Fruit fly (Drosophila melanogaster) whole organism, embryonic: ENCODE measurements around the gene IntS14.

Experiments used
- CG10959 ChIP-seq: fragments of 200-800 bp; sonication (Bioruptor generic); IDR thresholded peaks from 2 replicates; pipeline ENCODE4 v1.3.6; 2022; ENCODE audit warnings: missing biosample characterization, missing genetic modification characterization
- CG11723 ChIP-seq: fragments of 200-800 bp; sonication (Bioruptor generic); optimal IDR thresholded peaks from 2 replicates; lab custom pipeline; 2017; ENCODE audit warnings: missing biosample characterization, mild to moderate bottlenecking, missing genetic modification characterization
- CG14860 ChIP-seq: fragments of 200-800 bp; sonication (Bioruptor generic); IDR thresholded peaks from 3 replicates; pipeline ENCODE4 v1.3.6; 2022; ENCODE audit warnings: missing biosample characterization, missing genetic modification characterization; ENCODE audit not compliant: partially characterized antibody
- CG17829 ChIP-seq: fragments of 200-800 bp; optimal IDR thresholded peaks from 2 replicates; lab custom pipeline; 2019; ENCODE audit warnings: missing biosample characterization, mild to moderate bottlenecking, missing genetic modification characterization, moderate library complexity
- CG3163 ChIP-seq: fragments of 200-800 bp; sonication (Bioruptor generic); optimal IDR thresholded peaks from 3 replicates; lab custom pipeline; 2016; ENCODE audit warnings: missing biosample characterization, missing genetic modification characterization
- CG4617 ChIP-seq: fragments of 200-800 bp; sonication (Bioruptor generic); optimal IDR thresholded peaks from 3 replicates; lab custom pipeline; 2016; ENCODE audit warnings: missing biosample characterization, missing genetic modification characterization, borderline replicate concordance
- Hr3 ChIP-seq: fragments of 200-800 bp; sonication (Bioruptor generic); optimal IDR thresholded peaks from 3 replicates; lab custom pipeline; 2016; ENCODE audit warnings: missing biosample characterization, missing genetic modification characterization
- Hr51 ChIP-seq, 2 experiments: fragments of 200-800 bp; sonication (Bioruptor generic); optimal IDR thresholded peaks; 2 replicates in 1 of 2; 3 replicates in 1 of 2; lab custom pipeline; 2016 to 2018; ENCODE audit warnings: missing biosample characterization in 2 of 2, missing genetic modification characterization in 2 of 2, mild to moderate bottlenecking in 1 of 2, moderate library complexity in 1 of 2
- Lhr ChIP-seq: fragments of 200-800 bp; sonication (Bioruptor generic); optimal IDR thresholded peaks from 3 replicates; lab custom pipeline; 2017; ENCODE audit warnings: mild to moderate bottlenecking, missing biosample characterization, missing genetic modification reagents, missing genetic modification characterization
- PHDP ChIP-seq: fragments of 200-800 bp; sonication (Bioruptor generic); optimal IDR thresholded peaks from 3 replicates; lab custom pipeline; 2018; ENCODE audit warnings: missing biosample characterization, mild to moderate bottlenecking, missing genetic modification characterization, moderate library complexity
- psq ChIP-seq: fragments of 200-800 bp; sonication (Bioruptor generic); optimal IDR thresholded peaks from 2 replicates; lab custom pipeline; 2017; ENCODE audit warnings: missing biosample characterization, missing genetic modification characterization
- usp ChIP-seq: fragments of >200 bp; optimal IDR thresholded peaks from 2 replicates; lab custom pipeline; 2017; ENCODE audit warnings: missing biosample characterization, missing genetic modification characterization

DNA sequence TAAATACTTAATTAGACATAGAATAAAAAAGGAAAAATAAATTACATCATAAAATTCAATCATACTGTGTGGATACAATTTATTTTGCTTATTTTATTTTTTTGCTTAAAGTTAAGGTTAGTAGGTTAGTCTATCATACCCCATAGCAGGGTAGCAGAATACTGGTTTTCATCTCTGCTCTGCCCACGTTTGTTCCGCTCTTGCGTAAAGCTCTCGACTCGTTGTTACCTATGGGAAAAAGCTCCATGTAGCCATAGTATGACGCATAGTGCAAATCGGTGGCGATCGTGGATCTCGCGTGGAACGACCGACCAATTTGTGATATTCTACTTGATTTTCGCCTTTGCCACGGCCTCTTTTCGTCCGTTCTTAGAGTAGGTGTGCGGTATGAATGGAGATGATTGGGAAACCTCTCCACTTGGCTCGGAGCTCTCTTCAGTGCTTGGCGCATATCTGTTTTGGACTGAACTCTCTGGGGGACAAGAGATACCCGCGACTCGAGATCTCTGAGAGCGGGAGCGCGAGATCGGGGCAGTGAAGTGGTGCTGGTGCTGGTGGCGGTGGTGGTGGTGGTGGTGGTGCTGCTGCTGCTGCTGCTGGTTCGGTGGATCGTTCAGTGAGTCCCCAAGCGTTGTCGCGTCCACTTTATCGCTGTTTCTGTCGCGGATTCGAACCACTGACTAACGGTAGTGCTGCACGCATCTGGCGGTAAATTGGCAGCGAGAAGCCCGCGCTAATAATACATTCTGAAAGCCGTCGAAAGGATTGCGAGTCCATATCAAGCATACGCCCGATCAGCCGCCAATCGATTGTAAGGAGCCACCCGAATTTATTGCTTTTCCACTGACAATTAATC is 21.6 kb downstream of the IntS14 start, which contains the start of gene CG5001:
- peak; percentile 24 to 92 for TF ChIP-seq Hr51 (GFP tag; optimal IDR thresholded peaks at IDR 0.05; lab: Kevin White, UChicago)
- TF ChIP-seq psq: peak; percentile 59
- TF ChIP-seq usp: no peak
- peak; percentile 94 for TF ChIP-seq PHDP (tag; lab: Kevin White, UChicago)
- TF ChIP-seq CG14860 (GFP tag; lab: Robert Waterston, UW): peak; percentile 23; the same call in 1 of the 3 replicates
- peak; percentile 19 for TF ChIP-seq Lhr (GFP tag; lab: Kevin White, UChicago)
- TF ChIP-seq Hr3 (GFP tag; lab: Kevin White, UChicago): peak; percentile 82
- peak; percentile 66 for TF ChIP-seq CG3163 (GFP tag; lab: Kevin White, UChicago)
- peak; percentile 91 for TF ChIP-seq CG17829 (tag; lab: Kevin White, UChicago)
- 0 out of 2 replicates have a peak, but pooled peaks have one; percentile 39 for TF ChIP-seq CG10959
- peak; percentile 12 for TF ChIP-seq CG4617
- no peak for TF ChIP-seq CG11723 (GFP tag; lab: Kevin White, UChicago)
